Worm (Caenorhabditis elegans) whole organism, L1 larva: ENCODE data around the gene tbc-20.

ENCODE experiments used
- jun-1 ChIP-seq: fragments of 150-350 bp; optimal IDR thresholded peaks from 2 replicates; lab custom pipeline; 2014; ENCODE audit warnings: missing biosample characterization, missing genetic modification reagents, missing genetic modification characterization
- tbx-2 ChIP-seq: sonication (generic microtip); optimal IDR thresholded peaks from 2 replicates; lab custom pipeline; 2016; ENCODE audit warnings: missing genetic modification characterization, missing compliant biosample characterization

DNA sequence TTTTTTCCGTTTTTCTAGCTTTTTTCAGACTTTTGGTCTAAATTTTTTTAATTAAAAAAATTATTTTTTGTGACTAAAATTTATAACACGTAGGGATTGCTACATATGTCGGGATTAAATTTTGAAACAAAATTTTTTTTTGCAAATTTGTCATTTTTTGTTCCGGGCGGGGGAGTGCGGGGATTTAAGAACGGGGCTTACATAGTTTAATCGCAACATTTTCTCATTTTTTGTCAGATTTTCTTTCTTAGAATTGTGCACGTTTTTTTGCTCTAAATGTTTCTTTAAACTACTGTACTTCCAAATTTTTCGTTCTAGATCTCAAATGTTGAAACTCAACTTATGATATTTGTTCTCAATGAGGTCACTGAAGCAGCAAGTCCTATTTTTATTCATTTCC, 7.5 kb upstream of the tbc-20 start, which contains the start of gene Y54E2A.10:
- no peak for TF ChIP-seq tbx-2 (tag; lab: Kevin White, UChicago)
- TF ChIP-seq jun-1 (tag; lab: Kevin White, UChicago): no peak
